Worm (Caenorhabditis elegans): ENCODE results near the gene nstp-7.

ce11 chrV:547980-548379 lies 33.7 kb upstream of the nstp-7 start, which contains the start of gene C14C6.6:
- no peak for TF ChIP-seq nhr-12 (tag; optimal IDR thresholded peaks at IDR 0.05)
- TF ChIP-seq fos-1 (tag; optimal IDR thresholded peaks at IDR 0.05) = no peak
- TF ChIP-seq nhr-11 (tag; optimal IDR thresholded peaks at IDR 0.05) = no peak
- TF ChIP-seq nhr-6 (tag; optimal IDR thresholded peaks at IDR 0.05) = no peak
- no peak for TF ChIP-seq nhr-129 (tag; optimal IDR thresholded peaks at IDR 0.05)
- no peak for TF ChIP-seq egl-27 (tag; optimal IDR thresholded peaks at IDR 0.05)
- no peak for TF ChIP-seq blmp-1 (tag; optimal IDR thresholded peaks at IDR 0.05; ENCODE audit: insufficient read depth)
- TF ChIP-seq Y55F3AM.14 (GFP tag; optimal IDR thresholded peaks at IDR 0.05) = no peak

Data from whole organism, L2 larva.